Worm (Caenorhabditis elegans) whole organism, early embryonic: ENCODE results near the gene col-187.

Experiments used
- flt-1 ChIP-seq: fragments of 200-800 bp; sonication (Bioruptor generic); IDR thresholded peaks from 2 replicates; pipeline ENCODE4 v1.3.6; 2022; ENCODE audit warnings: missing genetic modification characterization, missing compliant biosample characterization
- tbx-11 ChIP-seq: fragments of 200-800 bp; sonication (Bioruptor generic); IDR thresholded peaks from 2 replicates; pipeline ENCODE4 v1.3.6; 2022; ENCODE audit warnings: missing genetic modification characterization, missing compliant biosample characterization

- no peak for TF ChIP-seq flt-1
- TF ChIP-seq tbx-11: no peak
These were observed 13.8 kb upstream of the col-187 start, which contains the start of gene T27A8.2 for ce11 chrX:16058845-16059244.
